Worm (Caenorhabditis elegans) whole organism, L4 larva: ENCODE results near the gene F17C11.2.

Source experiments
- F37D6.2 ChIP-seq: sonication (generic microtip); optimal IDR thresholded peaks from 2 replicates; lab custom pipeline; 2016; ENCODE audit warnings: mild to moderate bottlenecking, missing genetic modification characterization, missing compliant biosample characterization
- T26A8.4 ChIP-seq: fragments of 200-800 bp; sonication (Bioruptor generic); IDR thresholded peaks from 2 replicates; pipeline ENCODE4 v1.3.6; 2022; ENCODE audit warnings: missing genetic modification characterization, missing compliant biosample characterization
- Y105C5A.15 ChIP-seq: fragments of 200-800 bp; sonication (Bioruptor generic); IDR thresholded peaks from 2 replicates; pipeline ENCODE4 v1.3.6; 2022; ENCODE audit warnings: missing genetic modification characterization, missing compliant biosample characterization
- Y5F2A.4 ChIP-seq: fragments of 200-800 bp; sonication (Bioruptor generic); optimal IDR thresholded peaks from 2 replicates; lab custom pipeline; 2018; ENCODE audit warnings: mild to moderate bottlenecking, missing genetic modification characterization, missing compliant biosample characterization
- aha-1 ChIP-seq: fragments of 150-350 bp; peaks from one replicate; lab custom pipeline; 2014; ENCODE audit warnings: missing biosample characterization, missing genetic modification characterization
- ama-1 ChIP-seq: fragments of 150-350 bp; optimal IDR thresholded peaks from 2 replicates; lab custom pipeline; 2014; ENCODE audit warnings: inconsistent platforms, mixed read lengths
- ceh-20 ChIP-seq: fragments of 200-800 bp; sonication (Bioruptor generic); IDR thresholded peaks from 2 replicates; pipeline ENCODE4 v1.3.6; 2022; ENCODE audit warnings: missing genetic modification reagents, missing genetic modification characterization, missing compliant biosample characterization
- ces-1 ChIP-seq: fragments of 150-350 bp; sonication (generic microtip); optimal IDR thresholded peaks from 4 replicates; lab custom pipeline; 2014; ENCODE audit warnings: missing biosample characterization, missing genetic modification reagents, missing genetic modification characterization
- cey-2 ChIP-seq: sonication (generic microtip); optimal IDR thresholded peaks from 3 replicates; lab custom pipeline; 2017; ENCODE audit warnings: missing genetic modification characterization, mild to moderate bottlenecking, missing compliant biosample characterization, antibody characterized with exemption, borderline replicate concordance; ENCODE audit not compliant: insufficient read depth
- ctbp-1 ChIP-seq: fragments of 200-800 bp; sonication (Bioruptor generic); IDR thresholded peaks from 2 replicates; pipeline ENCODE4 v1.3.6; 2022; ENCODE audit warnings: missing genetic modification reagents, missing genetic modification characterization, missing compliant biosample characterization
- daf-12 ChIP-seq: fragments of 150-350 bp; optimal IDR thresholded peaks from 2 replicates; lab custom pipeline; 2014; ENCODE audit warnings: missing biosample characterization, missing genetic modification reagents, missing genetic modification characterization
- daf-16 ChIP-seq, 3 experiments: sonication (generic microtip); optimal IDR thresholded peaks; 2 replicates each; lab custom pipeline; 2016 to 2017; ENCODE audit warnings: missing genetic modification characterization in 3 of 3, missing genetic modification reagents in 3 of 3, mild to moderate bottlenecking in 2 of 3, missing compliant biosample characterization in 2 of 3, missing biosample characterization in 1 of 3, moderate library complexity in 1 of 3
- daf-8 ChIP-seq: fragments of 200-800 bp; sonication (Bioruptor generic); IDR thresholded peaks from 2 replicates; pipeline ENCODE4 v1.3.6; 2022; ENCODE audit warnings: missing genetic modification characterization, missing compliant biosample characterization
- dmd-6 ChIP-seq: fragments of 200-800 bp; sonication (Bioruptor generic); IDR thresholded peaks from 2 replicates; pipeline ENCODE4 v1.3.6; 2022; ENCODE audit warnings: missing genetic modification reagents, missing genetic modification characterization, missing compliant biosample characterization
- dmd-9 ChIP-seq: fragments of 200-800 bp; sonication (Bioruptor generic); IDR thresholded peaks from 2 replicates; pipeline ENCODE4 v1.3.6; 2022; ENCODE audit warnings: missing genetic modification reagents, missing genetic modification characterization, missing compliant biosample characterization
- dpl-1 ChIP-seq: fragments of 150-350 bp; optimal IDR thresholded peaks from 2 replicates; lab custom pipeline; 2014; ENCODE audit warnings: missing biosample characterization, missing genetic modification reagents, missing genetic modification characterization
- duxl-1 ChIP-seq: sonication (generic microtip); optimal IDR thresholded peaks from 2 replicates; lab custom pipeline; 2016; ENCODE audit warnings: mild to moderate bottlenecking, missing genetic modification characterization, moderate library complexity, missing compliant biosample characterization; ENCODE audit not compliant: poor library complexity
- egl-27 ChIP-seq: sonication (generic microtip); optimal IDR thresholded peaks from 3 replicates; lab custom pipeline; 2017; ENCODE audit warnings: missing biosample characterization, missing genetic modification reagents, missing genetic modification characterization
- egl-43 ChIP-seq: fragments of 200-800 bp; sonication (Bioruptor generic); IDR thresholded peaks from 2 replicates; pipeline ENCODE4 v1.3.6; 2022; ENCODE audit warnings: missing genetic modification reagents, missing genetic modification characterization, missing compliant biosample characterization
- fkh-10 ChIP-seq: fragments of 150-350 bp; optimal IDR thresholded peaks from 2 replicates; lab custom pipeline; 2014; ENCODE audit warnings: missing biosample characterization, missing genetic modification reagents, missing genetic modification characterization
- hlh-30 ChIP-seq: sonication (generic microtip); optimal IDR thresholded peaks from 2 replicates; lab custom pipeline; 2017; ENCODE audit warnings: antibody characterized with exemption, mild to moderate bottlenecking, missing genetic modification characterization, missing compliant biosample characterization; ENCODE audit not compliant: insufficient read depth
- hmg-1.1 ChIP-seq: fragments of 200-800 bp; sonication (Bioruptor generic); IDR thresholded peaks from 2 replicates; pipeline ENCODE4 v1.3.6; 2022; ENCODE audit warnings: missing genetic modification reagents, missing genetic modification characterization, missing compliant biosample characterization
- lim-7 ChIP-seq: fragments of 200-800 bp; sonication (Bioruptor generic); IDR thresholded peaks from 2 replicates; pipeline ENCODE4 v1.3.6; 2022; ENCODE audit warnings: missing genetic modification characterization, missing compliant biosample characterization
- lin-1 ChIP-seq: fragments of 200-800 bp; sonication (Bioruptor generic); IDR thresholded peaks from 2 replicates; pipeline ENCODE4 v1.3.6; 2022; ENCODE audit warnings: missing genetic modification reagents, missing genetic modification characterization, missing compliant biosample characterization
- lin-15B ChIP-seq: fragments of 150-350 bp; sonication (generic microtip); optimal IDR thresholded peaks from 3 replicates; lab custom pipeline; 2014; ENCODE audit warnings: missing biosample characterization, missing genetic modification characterization
- lin-38 ChIP-seq: fragments of 200-800 bp; sonication (Bioruptor generic); IDR thresholded peaks from 2 replicates; pipeline ENCODE4 v1.3.6; 2022; ENCODE audit warnings: missing genetic modification reagents, missing genetic modification characterization, missing compliant biosample characterization
- lir-3 ChIP-seq: sonication (generic microtip); optimal IDR thresholded peaks from 2 replicates; lab custom pipeline; 2016; ENCODE audit warnings: mild to moderate bottlenecking, missing genetic modification characterization, missing compliant biosample characterization
- lsy-2 ChIP-seq, 2 experiments: fragments of 150-350 bp in 1 of 2; sonication (generic microtip) in 1 of 2; optimal IDR thresholded peaks; 2 replicates each; lab custom pipeline; 2014 to 2017; ENCODE audit warnings: missing biosample characterization in 2 of 2, missing genetic modification characterization in 2 of 2
- madf-9 ChIP-seq: fragments of 200-800 bp; sonication (Bioruptor generic); conservative IDR thresholded peaks from 2 replicates; pipeline ENCODE4 v1.3.6; 2022; ENCODE audit warnings: missing genetic modification reagents, missing genetic modification characterization, missing compliant biosample characterization
- mxl-3 ChIP-seq: fragments of 200-800 bp; sonication (Bioruptor generic); optimal IDR thresholded peaks from 2 replicates; lab custom pipeline; 2018; ENCODE audit warnings: mild to moderate bottlenecking, missing genetic modification characterization, missing compliant biosample characterization
- nhr-102 ChIP-seq: sonication (generic microtip); optimal IDR thresholded peaks from 2 replicates; lab custom pipeline; 2016; ENCODE audit warnings: mild to moderate bottlenecking, missing genetic modification characterization, moderate library complexity, missing compliant biosample characterization
- nhr-237 ChIP-seq: sonication (generic microtip); optimal IDR thresholded peaks from 2 replicates; lab custom pipeline; 2017; ENCODE audit warnings: missing biosample characterization, missing genetic modification characterization
- nhr-25 ChIP-seq: sonication (generic microtip); optimal IDR thresholded peaks from 2 replicates; lab custom pipeline; 2017; ENCODE audit warnings: missing genetic modification characterization, mild to moderate bottlenecking, missing compliant biosample characterization, antibody characterized with exemption, moderate library complexity, borderline replicate concordance; ENCODE audit not compliant: insufficient read depth
- nhr-28 ChIP-seq: fragments of 150-350 bp; optimal IDR thresholded peaks from 2 replicates; lab custom pipeline; 2014; ENCODE audit warnings: missing biosample characterization, missing genetic modification characterization
- nhr-42 ChIP-seq: fragments of 200-800 bp; sonication (Bioruptor generic); IDR thresholded peaks from 2 replicates; pipeline ENCODE4 v1.3.6; 2022; ENCODE audit warnings: missing genetic modification characterization, missing compliant biosample characterization
- nhr-48 ChIP-seq: sonication (generic microtip); optimal IDR thresholded peaks from 2 replicates; lab custom pipeline; 2016; ENCODE audit warnings: mild to moderate bottlenecking, missing genetic modification characterization, missing compliant biosample characterization
- nhr-77 ChIP-seq: fragments of 150-350 bp; optimal IDR thresholded peaks from 2 replicates; lab custom pipeline; 2014; ENCODE audit warnings: missing biosample characterization, missing genetic modification characterization
- pqm-1 ChIP-seq: sonication (generic microtip); optimal IDR thresholded peaks from 2 replicates; lab custom pipeline; 2017; ENCODE audit warnings: missing biosample characterization, missing genetic modification characterization
- sdz-12 ChIP-seq: fragments of 200-800 bp; sonication (Bioruptor generic); optimal IDR thresholded peaks from 2 replicates; lab custom pipeline; 2018; ENCODE audit warnings: mild to moderate bottlenecking, missing genetic modification characterization, missing compliant biosample characterization
- skn-1 ChIP-seq: fragments of 150-350 bp; optimal IDR thresholded peaks from 2 replicates; lab custom pipeline; 2014; ENCODE audit warnings: missing biosample characterization, missing genetic modification characterization
- spr-3 ChIP-seq: fragments of 200-800 bp; sonication (Bioruptor generic); optimal IDR thresholded peaks from 2 replicates; lab custom pipeline; 2018; ENCODE audit warnings: mild to moderate bottlenecking, missing genetic modification characterization, missing compliant biosample characterization
- tag-97 ChIP-seq: fragments of 200-800 bp; sonication (Bioruptor generic); IDR thresholded peaks from 2 replicates; pipeline ENCODE4 v1.3.6; 2022; ENCODE audit warnings: missing genetic modification characterization, missing compliant biosample characterization
- unc-130 ChIP-seq: sonication (generic microtip); optimal IDR thresholded peaks from 2 replicates; lab custom pipeline; 2016; ENCODE audit warnings: missing genetic modification reagents, missing genetic modification characterization, missing compliant biosample characterization
- unc-39 ChIP-seq: sonication (generic microtip); optimal IDR thresholded peaks from 2 replicates; lab custom pipeline; 2017; ENCODE audit warnings: missing biosample characterization, missing genetic modification characterization
- unc-62 ChIP-seq, 3 experiments: fragments of 150-350 bp in 1 of 3; sonication (generic microtip); optimal IDR thresholded peaks in 2 of 3; peaks in 1 of 3; 1 replicate in 1 of 3; 2 replicates in 2 of 3; lab custom pipeline; 2014 to 2017; ENCODE audit warnings: missing biosample characterization in 3 of 3, missing genetic modification characterization in 3 of 3, missing genetic modification reagents in 3 of 3, missing genotype in 1 of 3

F17C11.2 gene

ce11 chrV:10925658-10926057, 22.4 kb upstream of the F17C11.2 start:
- TF ChIP-seq F37D6.2 (tag; lab: Kevin White, UChicago) = no peak
- TF ChIP-seq, all 104 proteins: peak for 0

ce11 chrV:10929511-10929910, 18.5 kb upstream of the F17C11.2 start, which contains the start of gene F58B4.3:
Gene F58B4.3, plus strand, starts transcription at chrV:10929811.
- TF ChIP-seq Y105C5A.15 (GFP tag; lab: Robert Waterston, UW) (no peak), nhr-237 (tag; lab: Kevin White, UChicago) (no peak), T26A8.4 (no peak), unc-62 (GFP tag; optimal IDR thresholded peaks at IDR 0.05 in 1 of 2; lab: Kevin White, UChicago) (no peak), unc-62 (tag; optimal IDR thresholded peaks at IDR 0.05; lab: Kevin White, UChicago) (no peak), hlh-30 (tag; lab: Kevin White, UChicago) (no peak), duxl-1 (tag; lab: Kevin White, UChicago) (no peak), sdz-12 (no peak), lim-7 (GFP tag; lab: Robert Waterston, UW) (no peak), daf-8 (GFP tag; lab: Robert Waterston, UW) (no peak), nhr-77 (tag; lab: Kevin White, UChicago) (no peak), dpl-1 (GFP tag; lab: Kevin White, UChicago) (no peak), egl-43 (no peak), cey-2 (tag; lab: Kevin White, UChicago) (no peak), unc-39 (tag; lab: Kevin White, UChicago) (no peak), nhr-42 (no peak)

DNA sequence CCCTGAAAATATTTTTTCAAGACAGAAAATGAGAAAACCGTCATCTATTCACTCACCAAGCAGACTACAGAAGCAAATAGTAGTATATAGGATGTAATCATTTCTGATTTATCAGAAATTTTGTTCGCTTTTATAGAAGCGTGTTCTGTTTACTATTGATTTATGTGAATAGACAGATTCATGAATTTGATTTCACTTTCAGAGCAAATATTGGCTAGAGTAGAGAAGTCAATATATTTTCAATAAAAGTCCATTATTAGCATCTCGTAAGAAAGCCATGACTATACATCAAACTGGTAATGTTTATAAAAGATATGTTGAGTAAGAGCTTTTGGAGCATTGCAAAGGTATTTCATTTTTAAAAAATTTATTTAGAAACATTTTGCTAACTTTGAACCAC, 16.8 kb upstream of the F17C11.2 start, which contains the start of gene scvp-1:
Gene scvp-1, minus strand, starts transcription at position 101 of the 400 bp plus-strand sequence.
- TF ChIP-seq daf-12 (no peak), nhr-28 (no peak), nhr-48 (tag; lab: Kevin White, UChicago) (no peak), skn-1 (tag; lab: Kevin White, UChicago) (no peak), spr-3 (no peak), lir-3 (no peak), ceh-20 (GFP tag; lab: Robert Waterston, UW) (no peak), nhr-25 (no peak), unc-130 (GFP tag; lab: Kevin White, UChicago) (no peak), pqm-1 (tag; lab: Kevin White, UChicago) (no peak), mxl-3 (no peak)

- no peak for TF ChIP-seq T26A8.4
- peak; percentile 7 for TF ChIP-seq nhr-48 (tag; lab: Kevin White, UChicago)
- TF ChIP-seq nhr-102 (tag; lab: Kevin White, UChicago) = peak; percentile 3
- no peak for TF ChIP-seq daf-16 (GFP tag; optimal IDR thresholded peaks at IDR 0.05; lab: Kevin White, UChicago)
- TF ChIP-seq daf-16 (tag; optimal IDR thresholded peaks at IDR 0.05; lab: Kevin White, UChicago) = peak; percentile 49
- no peak for TF ChIP-seq egl-27 (tag; lab: Kevin White, UChicago)
- TF ChIP-seq hlh-30 (tag; lab: Kevin White, UChicago) = peak; percentile 17
- TF ChIP-seq pqm-1 (tag; lab: Kevin White, UChicago) = peak; percentile 89
- no peak for TF ChIP-seq ces-1 (GFP tag; lab: Kevin White, UChicago)
- TF ChIP-seq unc-39 (tag; lab: Kevin White, UChicago) = no peak
- peak; percentile 61 for TF ChIP-seq aha-1
- TF ChIP-seq tag-97 = no peak
- TF ChIP-seq fkh-10 = no peak
- no peak for TF ChIP-seq hmg-1.1 (GFP tag; lab: Robert Waterston, UW)
- TF ChIP-seq nhr-237 (tag; lab: Kevin White, UChicago) = no peak
- TF ChIP-seq Y5F2A.4 (GFP tag; lab: Kevin White, UChicago) = no peak
- TF ChIP-seq dmd-6 (GFP tag; lab: Robert Waterston, UW) = peak; percentile 89
- no peak for TF ChIP-seq lin-1
- no peak for TF ChIP-seq lin-38 (GFP tag; lab: Robert Waterston, UW)
- no peak for TF ChIP-seq lin-15B (tag; lab: Kevin White, UChicago)
- peak; percentile 34 for TF ChIP-seq nhr-28
- no peak for TF ChIP-seq lsy-2 (tag; optimal IDR thresholded peaks at IDR 0.05; lab: Kevin White, UChicago)
- no peak for TF ChIP-seq cey-2 (tag; lab: Kevin White, UChicago)
- TF ChIP-seq madf-9 (GFP tag; lab: Robert Waterston, UW) = no peak
- TF ChIP-seq dmd-9 (GFP tag; lab: Robert Waterston, UW) = no peak
- no peak for TF ChIP-seq F37D6.2 (tag; lab: Kevin White, UChicago)
- no peak for TF ChIP-seq ctbp-1 (GFP tag; lab: Robert Waterston, UW)
- no peak for TF ChIP-seq ama-1 (lab: Kevin White, UChicago)
Measured at ce11 chrV:10932411-10932810, 15.6 kb upstream of the F17C11.2 start, which contains the start of gene F58B4.5. Gene F58B4.5, plus strand, starts transcription at chrV:10932693.
